Worm (Caenorhabditis elegans) whole organism, young adult: ENCODE measurements around the gene eps-8.
A peak's percentile ranks its signal among the peaks of the same experiment; 100 is the strongest.
"Not testable (repeated sequence)": the region's sequence is repeated elsewhere in the genome, so short reads cannot be mapped to it uniquely, and the experiment has no call there.

Experiments
- F37B4.10 ChIP-seq: fragments of 200-800 bp; sonication (Bioruptor generic); IDR thresholded peaks from 2 replicates; pipeline ENCODE4 v1.3.6; 2022; ENCODE audit warnings: missing genetic modification characterization, missing compliant biosample characterization
- F49E8.2 ChIP-seq: sonication (generic microtip); optimal IDR thresholded peaks from 3 replicates; lab custom pipeline; 2017; ENCODE audit warnings: missing genetic modification characterization, mild to moderate bottlenecking, missing compliant biosample characterization, antibody characterized with exemption, moderate library complexity; ENCODE audit not compliant: insufficient read depth
- F57C9.4 ChIP-seq: sonication (generic microtip); optimal IDR thresholded peaks from 2 replicates; lab custom pipeline; 2017; ENCODE audit warnings: mild to moderate bottlenecking, missing genetic modification characterization, missing compliant biosample characterization
- Y67H2A.10 ChIP-seq: fragments of 200-800 bp; sonication (Bioruptor generic); conservative IDR thresholded peaks from 2 replicates; pipeline ENCODE4 v1.3.6; 2022; ENCODE audit warnings: missing genetic modification reagents, missing genetic modification characterization, missing compliant biosample characterization
- ZK185.1 ChIP-seq: sonication (generic microtip); optimal IDR thresholded peaks from 2 replicates; lab custom pipeline; 2016; ENCODE audit warnings: mild to moderate bottlenecking, missing genetic modification characterization, missing compliant biosample characterization; ENCODE audit not compliant: poor library complexity, severe bottlenecking
- atf-7 ChIP-seq: sonication (generic microtip); optimal IDR thresholded peaks from 2 replicates; lab custom pipeline; 2017; ENCODE audit warnings: mild to moderate bottlenecking, missing genetic modification characterization, missing compliant biosample characterization
- ccch-3 ChIP-seq: fragments of 200-800 bp; sonication (Bioruptor generic); optimal IDR thresholded peaks from 2 replicates; lab custom pipeline; 2018; ENCODE audit warnings: mild to moderate bottlenecking, missing genetic modification characterization, missing compliant biosample characterization
- ceh-40 ChIP-seq: fragments of 200-800 bp; sonication (Bioruptor generic); IDR thresholded peaks from 2 replicates; pipeline ENCODE4 v1.3.6; 2022; ENCODE audit warnings: missing genetic modification characterization, missing compliant biosample characterization
- ceh-91 ChIP-seq: fragments of 200-800 bp; sonication (Bioruptor generic); IDR thresholded peaks from 2 replicates; pipeline ENCODE4 v1.3.6; 2022; ENCODE audit warnings: missing genetic modification reagents, missing genetic modification characterization, missing compliant biosample characterization
- dpl-1 ChIP-seq: fragments of 150-350 bp; optimal IDR thresholded peaks from 2 replicates; lab custom pipeline; 2014; ENCODE audit warnings: missing biosample characterization, missing genetic modification reagents, missing genetic modification characterization
- fkh-3 ChIP-seq: sonication (generic microtip); optimal IDR thresholded peaks from 2 replicates; lab custom pipeline; 2016; ENCODE audit warnings: mild to moderate bottlenecking, missing genetic modification characterization, missing compliant biosample characterization
- hlh-12 ChIP-seq: sonication (generic microtip); optimal IDR thresholded peaks from 2 replicates; lab custom pipeline; 2016; ENCODE audit warnings: missing genetic modification characterization, missing compliant biosample characterization
- hlh-26 ChIP-seq: fragments of 200-800 bp; sonication (Bioruptor generic); conservative IDR thresholded peaks from 2 replicates; pipeline ENCODE4 v1.3.6; 2022; ENCODE audit warnings: missing genetic modification reagents, missing genetic modification characterization, missing compliant biosample characterization
- hmg-20 ChIP-seq: fragments of 200-800 bp; sonication (Bioruptor generic); IDR thresholded peaks from 2 replicates; pipeline ENCODE4 v1.3.6; 2022; ENCODE audit warnings: missing genetic modification reagents, missing genetic modification characterization, missing compliant biosample characterization
- hsf-1 ChIP-seq: fragments of 200-800 bp; sonication (Bioruptor generic); IDR thresholded peaks from 2 replicates; pipeline ENCODE4 v1.3.6; 2022; ENCODE audit warnings: missing genetic modification reagents, missing genetic modification characterization, missing compliant biosample characterization
- let-526 ChIP-seq: fragments of 200-800 bp; sonication (Bioruptor generic); IDR thresholded peaks from 2 replicates; pipeline ENCODE4 v1.3.6; 2022; ENCODE audit warnings: missing genetic modification reagents, missing genetic modification characterization, missing compliant biosample characterization
- let-607 ChIP-seq, 2 experiments: fragments of 200-800 bp in 1 of 2; sonication (Bioruptor generic) in 1 of 2; sonication (generic microtip) in 1 of 2; optimal IDR thresholded peaks; 2 replicates each; lab custom pipeline; 2016 to 2018; ENCODE audit warnings: mild to moderate bottlenecking in 2 of 2, missing compliant biosample characterization in 2 of 2, missing genetic modification characterization in 2 of 2, moderate library complexity in 2 of 2, missing genotype in 1 of 2
- lin-26 ChIP-seq: fragments of 200-800 bp; sonication (Bioruptor generic); IDR thresholded peaks from 2 replicates; pipeline ENCODE4 v1.3.6; 2022; ENCODE audit warnings: missing genetic modification reagents, missing genetic modification characterization, missing compliant biosample characterization
- lin-35 ChIP-seq, 3 experiments: fragments of 150-350 bp in 2 of 3; sonication (generic microtip) in 1 of 3; optimal IDR thresholded peaks; 2 replicates each; lab custom pipeline; 2014 to 2018; ENCODE audit warnings: missing biosample characterization in 3 of 3, missing genetic modification characterization in 3 of 3, missing genetic modification reagents in 3 of 3
- lir-1 ChIP-seq: fragments of 200-800 bp; sonication (Bioruptor generic); conservative IDR thresholded peaks from 2 replicates; pipeline ENCODE4 v1.3.6; 2022; ENCODE audit warnings: missing genetic modification reagents, missing genetic modification characterization, missing compliant biosample characterization
- nfya-2 ChIP-seq: fragments of 200-800 bp; sonication (Bioruptor generic); IDR thresholded peaks from 2 replicates; pipeline ENCODE4 v1.3.6; 2022; ENCODE audit warnings: missing genetic modification reagents, missing genetic modification characterization, missing compliant biosample characterization
- nhr-90 ChIP-seq: sonication (generic microtip); optimal IDR thresholded peaks from 2 replicates; lab custom pipeline; 2016; ENCODE audit warnings: missing genotype, mild to moderate bottlenecking, missing genetic modification characterization, missing compliant biosample characterization
- rcor-1 ChIP-seq: fragments of 200-800 bp; sonication (Bioruptor generic); IDR thresholded peaks from 2 replicates; pipeline ENCODE4 v1.3.6; 2022; ENCODE audit warnings: missing genetic modification reagents, missing genetic modification characterization, missing compliant biosample characterization
- sea-2 ChIP-seq: fragments of 200-800 bp; sonication (Bioruptor generic); IDR thresholded peaks from 2 replicates; pipeline ENCODE4 v1.3.6; 2022; ENCODE audit warnings: missing genetic modification characterization, missing compliant biosample characterization
- snpc-1.3 ChIP-seq: sonication (generic microtip); optimal IDR thresholded peaks from 2 replicates; lab custom pipeline; 2017; ENCODE audit warnings: missing genetic modification characterization, mild to moderate bottlenecking, missing compliant biosample characterization, antibody characterized with exemption, moderate library complexity, missing genotype, missing genetic modification reagents; ENCODE audit not compliant: insufficient read depth
- unc-130 ChIP-seq: sonication (generic microtip); optimal IDR thresholded peaks from 2 replicates; lab custom pipeline; 2016; ENCODE audit warnings: missing genetic modification reagents, missing genetic modification characterization, missing compliant biosample characterization
- zfh-2 ChIP-seq: fragments of 200-800 bp; sonication (Bioruptor generic); conservative IDR thresholded peaks from 2 replicates; pipeline ENCODE4 v1.3.6; 2022; ENCODE audit warnings: missing genetic modification reagents, missing genetic modification characterization, missing compliant biosample characterization
- zim-3 ChIP-seq: sonication (generic microtip); optimal IDR thresholded peaks from 2 replicates; lab custom pipeline; 2017; ENCODE audit warnings: mild to moderate bottlenecking, missing genetic modification characterization, moderate library complexity, missing compliant biosample characterization
- ztf-18 ChIP-seq: sonication (generic microtip); optimal IDR thresholded peaks from 2 replicates; lab custom pipeline; 2016; ENCODE audit warnings: missing genotype, mild to moderate bottlenecking, missing genetic modification characterization, missing compliant biosample characterization
- ztf-25 ChIP-seq: fragments of 200-800 bp; sonication (Bioruptor generic); IDR thresholded peaks from 2 replicates; pipeline ENCODE4 v1.3.6; 2022; ENCODE audit warnings: missing genetic modification reagents, missing genetic modification characterization, missing compliant biosample characterization

eps-8 gene

DNA sequence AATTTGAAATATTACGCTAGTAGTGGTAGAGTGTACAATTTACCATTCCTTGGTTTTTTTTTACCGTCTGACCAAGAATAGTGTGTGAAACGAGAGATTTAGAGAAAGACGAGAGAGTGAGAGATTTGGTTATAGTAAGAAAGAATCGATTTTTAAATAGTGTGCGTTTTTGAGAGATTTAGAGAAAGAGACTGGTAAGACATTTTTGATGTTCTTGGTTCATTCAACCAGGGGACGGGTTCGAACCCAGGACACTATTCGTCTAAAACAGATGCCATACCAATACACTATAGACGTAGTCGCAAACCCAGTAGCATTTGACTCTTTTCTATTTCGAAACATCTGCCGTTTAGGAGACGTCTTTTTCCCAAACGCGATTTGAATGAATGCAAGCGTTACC is 41.2 kb upstream of the eps-8 start (continued):
- TF ChIP-seq Y67H2A.10 (GFP tag; lab: Robert Waterston, UW) (no peak), snpc-1.3 (tag; lab: Kevin White, UChicago) (peak; percentile 44), hmg-20 (no peak), rcor-1 (GFP tag; lab: Robert Waterston, UW) (peak; percentile 72)

DNA sequence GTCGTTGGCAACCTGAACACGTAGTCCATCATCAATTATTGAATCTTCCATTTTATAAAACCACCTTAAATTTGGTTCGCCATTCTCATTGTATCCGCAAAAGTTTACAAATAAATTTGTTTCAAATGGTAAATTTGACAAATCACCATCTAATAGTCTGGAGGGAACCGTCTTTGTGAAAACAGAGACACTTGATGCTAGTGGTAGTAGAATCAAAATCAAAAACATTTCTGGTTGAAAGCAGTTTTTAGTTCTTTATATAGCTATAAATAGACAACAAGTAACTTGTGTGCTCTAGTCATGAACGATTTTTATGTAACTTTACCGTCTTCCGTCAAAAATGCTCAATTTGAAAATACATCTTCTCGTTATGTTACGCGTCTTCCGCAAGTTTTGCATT is 36.2 kb upstream of the eps-8 start, which contains the start of gene Y57G11C.20:
TSS of gene Y57G11C.20 (plus strand) at position 301 of the 400 bp plus-strand sequence.
- not testable (repeated sequence) for TF ChIP-seq lin-35 (GFP tag; optimal IDR thresholded peaks at IDR 0.05; lab: Kevin White, UChicago); ztf-18 (tag; lab: Kevin White, UChicago); ceh-40 (GFP tag; lab: Robert Waterston, UW)

DNA sequence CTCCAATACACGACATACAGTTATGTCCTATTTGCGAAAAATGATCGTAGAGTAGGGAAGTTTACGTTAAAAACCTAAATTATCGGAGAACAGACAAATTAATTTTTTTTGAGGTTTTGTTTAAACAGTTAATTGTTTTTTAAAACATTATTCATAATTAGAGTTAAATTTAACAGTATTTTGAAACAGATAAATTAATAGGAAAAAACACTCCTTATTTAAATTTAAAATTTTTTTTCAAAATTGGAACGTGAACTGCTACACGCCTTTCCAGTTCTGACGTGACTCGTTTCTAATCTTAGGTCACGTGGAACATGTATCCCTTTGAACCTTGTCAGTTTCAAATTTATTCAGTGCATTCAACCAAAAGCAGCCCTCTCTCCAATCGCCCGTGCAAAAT is 25.6 kb upstream of the eps-8 start, which contains the start of gene Y57G11C.52:
TSS of gene Y57G11C.52 (plus strand) at position 301 of the 400 bp plus-strand sequence.
- TF ChIP-seq ccch-3 = no peak
- TF ChIP-seq lir-1 (GFP tag; lab: Robert Waterston, UW) = no peak
- TF ChIP-seq zfh-2 (GFP tag; lab: Robert Waterston, UW) = no peak
- TF ChIP-seq ztf-25 (GFP tag; lab: Robert Waterston, UW) = no peak
- TF ChIP-seq hlh-12 = no peak
- no peak for TF ChIP-seq fkh-3 (tag; lab: Kevin White, UChicago)
- no peak for TF ChIP-seq hmg-20
- no peak for TF ChIP-seq F37B4.10
- no peak for TF ChIP-seq zim-3 (tag; lab: Kevin White, UChicago)
- TF ChIP-seq ZK185.1 (tag; lab: Kevin White, UChicago) = no peak
- no peak for TF ChIP-seq unc-130 (GFP tag; lab: Kevin White, UChicago)
- no peak for TF ChIP-seq atf-7
- no peak for TF ChIP-seq let-607 (tag; optimal IDR thresholded peaks at IDR 0.05; lab: Kevin White, UChicago)
- no peak for TF ChIP-seq dpl-1 (GFP tag; lab: Kevin White, UChicago)
- no peak for TF ChIP-seq F57C9.4 (tag; lab: Kevin White, UChicago)
- no peak for TF ChIP-seq lin-35 (GFP tag; optimal IDR thresholded peaks at IDR 0.05; lab: Kevin White, UChicago)
- no peak for TF ChIP-seq let-526 (GFP tag; lab: Robert Waterston, UW)
- TF ChIP-seq hsf-1 (GFP tag; lab: Robert Waterston, UW) = no peak
- TF ChIP-seq ceh-91 (GFP tag; lab: Robert Waterston, UW) = no peak
- TF ChIP-seq F49E8.2 (tag; lab: Kevin White, UChicago) = no peak

DNA sequence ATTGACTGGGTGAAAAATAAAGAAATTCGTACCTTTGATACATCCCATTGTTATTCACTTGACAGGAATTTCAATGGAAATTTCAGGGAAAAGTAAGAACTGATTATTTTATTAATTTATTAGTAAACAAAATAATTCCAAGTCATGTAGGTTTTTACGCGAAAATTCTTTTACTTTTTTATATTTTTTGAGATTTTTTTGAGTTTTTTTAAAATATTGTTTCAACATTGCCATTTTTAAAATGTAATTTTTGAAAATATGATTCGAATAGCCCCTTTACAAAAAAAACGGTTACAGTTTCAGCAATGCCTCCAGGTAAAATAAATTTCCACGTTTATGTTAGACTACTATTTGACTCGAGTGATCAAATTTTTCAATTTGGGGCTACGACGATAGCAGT is 17.6 kb upstream of the eps-8 start, which contains the start of gene Y57G11C.23:
TSS of gene Y57G11C.23 (minus strand) at position 101 of the 400 bp plus-strand sequence.
- TF ChIP-seq zfh-2 (GFP tag; lab: Robert Waterston, UW) = no peak
- no peak for TF ChIP-seq nfya-2 (GFP tag; lab: Robert Waterston, UW)
- no peak for TF ChIP-seq nhr-90
- no peak for TF ChIP-seq fkh-3 (tag; lab: Kevin White, UChicago)
- no peak for TF ChIP-seq lin-26 (GFP tag; lab: Robert Waterston, UW)
- no peak for TF ChIP-seq lin-35 (GFP tag; optimal IDR thresholded peaks at IDR 0.05; lab: Kevin White, UChicago)
- no peak for TF ChIP-seq sea-2 (GFP tag; lab: Robert Waterston, UW)
- TF ChIP-seq hlh-12 = no peak
- no peak for TF ChIP-seq ZK185.1 (tag; lab: Kevin White, UChicago)
- TF ChIP-seq, all 124 proteins: peak for 0

DNA sequence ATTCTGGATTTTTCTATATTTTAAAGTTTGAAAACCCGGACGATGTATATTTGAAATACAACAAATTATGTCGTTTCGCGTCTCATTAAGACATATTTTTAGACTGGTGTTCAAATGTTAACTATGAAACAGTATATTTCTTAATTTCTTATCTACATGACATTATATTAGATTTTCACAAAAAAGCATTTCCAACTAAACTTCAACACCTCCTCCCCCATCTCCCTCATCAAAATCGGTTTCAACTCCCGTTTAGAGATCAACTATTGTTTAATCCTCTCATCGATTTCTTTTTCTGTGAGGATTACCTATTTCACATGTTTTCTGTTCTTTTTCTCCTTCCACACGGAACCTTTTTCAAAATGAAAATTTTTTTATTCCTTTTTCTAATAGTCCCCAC is 17.1 kb upstream of the eps-8 start, which contains the start of gene Y57G11C.38:
TSS of gene Y57G11C.38 (plus strand) at position 301 of the 400 bp plus-strand sequence.
- no peak for TF ChIP-seq hlh-26 (GFP tag; lab: Robert Waterston, UW)
